Fruit fly (Drosophila melanogaster): ENCODE measurements around the gene CG8188.

CG8188 gene

dm6 chrX:17743598-17743997 lies 40.8 kb upstream of the CG8188 start (continued):
- TF ChIP-seq CTCF (GFP tag; optimal IDR thresholded peaks at IDR 0.05) (no peak), CG7928 (GFP tag; optimal IDR thresholded peaks at IDR 0.05) (no peak), otp (GFP tag; IDR thresholded peaks at IDR 0.05) (0 out of 3 replicates have a peak, but pooled peaks have one; percentile 14), CG16863 (GFP tag; optimal IDR thresholded peaks at IDR 0.05) (no peak), CG16815 (GFP tag; optimal IDR thresholded peaks at IDR 0.05) (no peak), CG13894 (tag; optimal IDR thresholded peaks at IDR 0.05) (peak; percentile 3), CG13424 (tag; optimal IDR thresholded peaks at IDR 0.05) (no peak), grau (tag; optimal IDR thresholded peaks at IDR 0.05) (peak; percentile 76), sug (tag; optimal IDR thresholded peaks at IDR 0.05) (no peak), CG17385 (GFP tag; optimal IDR thresholded peaks at IDR 0.05) (peak; percentile 18), bab2 (GFP tag; optimal IDR thresholded peaks at IDR 0.05) (no peak), crc (GFP tag; optimal IDR thresholded peaks at IDR 0.05) (no peak), sens (GFP tag) (peak; percentile 13), danr (GFP tag; IDR thresholded peaks at IDR 0.05) (no peak), sr (GFP tag; IDR thresholded peaks at IDR 0.05) (no peak), CG6813 (GFP tag; optimal IDR thresholded peaks at IDR 0.05) (peak; percentile 23), Mrtf (GFP tag; IDR thresholded peaks at IDR 0.05) (no peak), ewg (GFP tag; optimal IDR thresholded peaks at IDR 0.05) (no peak), PHDP (tag; optimal IDR thresholded peaks at IDR 0.05) (no peak), Spps (tag; optimal IDR thresholded peaks at IDR 0.05) (no peak), CG17829 (tag; optimal IDR thresholded peaks at IDR 0.05) (no peak), CG32767 (GFP tag; IDR thresholded peaks at IDR 0.05) (no peak), CG15479 (GFP tag; optimal IDR thresholded peaks at IDR 0.05) (peak; percentile 43), psq (GFP tag; optimal IDR thresholded peaks at IDR 0.05) (no peak), CG15601 (tag; optimal IDR thresholded peaks at IDR 0.05) (peak; percentile 21), slbo (GFP tag; IDR thresholded peaks at IDR 0.05) (no peak), CG33557 (GFP tag; optimal IDR thresholded peaks at IDR 0.05) (peak; percentile 34), CG9727 (GFP tag; optimal IDR thresholded peaks at IDR 0.05) (no peak), fd64A (GFP tag; optimal IDR thresholded peaks at IDR 0.05) (peak; percentile 17), Lpt (GFP tag; optimal IDR thresholded peaks at IDR 0.05) (no peak), CG15269 (tag; optimal IDR thresholded peaks at IDR 0.05) (peak; percentile 35), lola (GFP tag; optimal IDR thresholded peaks at IDR 0.05) (no peak), CG15514 (GFP tag; optimal IDR thresholded peaks at IDR 0.05) (no peak), ara (GFP tag; IDR thresholded peaks at IDR 0.05) (0 out of 2 replicates have a peak, but pooled peaks have one; percentile 29), ab (GFP tag; optimal IDR thresholded peaks at IDR 0.05) (no peak), sisA (GFP tag; IDR thresholded peaks at IDR 0.05) (no peak), HLH54F (GFP tag; optimal IDR thresholded peaks at IDR 0.05) (no peak), Eip74EF (GFP tag; optimal IDR thresholded peaks at IDR 0.05) (no peak), zfh2 (GFP tag; optimal IDR thresholded peaks at IDR 0.05) (no peak), grn (GFP tag; optimal IDR thresholded peaks at IDR 0.05) (peak; percentile 91), Opbp (GFP tag; IDR thresholded peaks at IDR 0.05; ENCODE audit: partially characterized antibody) (no peak), CG2199 (GFP tag; IDR thresholded peaks at IDR 0.05) (peak; percentile 30; the same call in 1 of the 3 replicates), CrebB (tag; optimal IDR thresholded peaks at IDR 0.05) (no peak), cg (GFP tag; optimal IDR thresholded peaks at IDR 0.05) (no peak), CG12071 (GFP tag; optimal IDR thresholded peaks at IDR 0.05) (no peak), Blimp-1 (GFP tag; optimal IDR thresholded peaks at IDR 0.05) (no peak), kni (GFP tag; optimal IDR thresholded peaks at IDR 0.05) (peak; percentile 63), Gsc (GFP tag; IDR thresholded peaks at IDR 0.05) (no peak), dimm (GFP tag; IDR thresholded peaks at IDR 0.05) (no peak), Fer1 (GFP tag; optimal IDR thresholded peaks at IDR 0.05) (no peak), lbe (GFP tag; optimal IDR thresholded peaks at IDR 0.05) (no peak), sens-2 (GFP tag; IDR thresholded peaks at IDR 0.05) (no peak)
